Fruit fly (Drosophila melanogaster) whole organism, embryonic: ENCODE results near the gene Ets98B.

Experiments used
- Atf6 ChIP-seq: fragments of 200-800 bp; sonication (Bioruptor generic); IDR thresholded peaks from 2 replicates; pipeline ENCODE4 v1.3.6; 2022; ENCODE audit warnings: missing biosample characterization, missing genetic modification characterization
- CG1024 ChIP-seq: fragments of 200-800 bp; sonication (Bioruptor generic); IDR thresholded peaks from 2 replicates; pipeline ENCODE4 v1.3.6; 2022; ENCODE audit warnings: missing biosample characterization, missing genetic modification characterization
- CG13123 ChIP-seq: fragments of 200-800 bp; sonication (Bioruptor generic); optimal IDR thresholded peaks from 2 replicates; lab custom pipeline; 2016; ENCODE audit warnings: missing biosample characterization, missing genetic modification characterization
- CG13287 ChIP-seq: fragments of 200-800 bp; sonication (Bioruptor generic); IDR thresholded peaks from 2 replicates; pipeline ENCODE4 v1.3.6; 2022; ENCODE audit warnings: missing biosample characterization, missing genetic modification characterization; ENCODE audit not compliant: partially characterized antibody
- CG17612 ChIP-seq: fragments of 200-800 bp; sonication (Bioruptor generic); IDR thresholded peaks from 2 replicates; pipeline ENCODE4 v1.3.6; 2022; ENCODE audit warnings: missing biosample characterization, missing genetic modification characterization
- CG18764 ChIP-seq: fragments of 200-800 bp; sonication (Bioruptor generic); optimal IDR thresholded peaks from 3 replicates; lab custom pipeline; 2016; ENCODE audit warnings: missing biosample characterization, missing genetic modification characterization
- CG3065 ChIP-seq: fragments of 200-800 bp; sonication (Bioruptor generic); optimal IDR thresholded peaks from 2 replicates; lab custom pipeline; 2016; ENCODE audit warnings: missing biosample characterization, missing genetic modification characterization
- CG3847 ChIP-seq: fragments of 200-800 bp; sonication (Bioruptor generic); IDR thresholded peaks from 2 replicates; pipeline ENCODE4 v1.3.6; 2022; ENCODE audit warnings: missing biosample characterization, missing genetic modification characterization
- CG42726 ChIP-seq: fragments of 200-800 bp; sonication (Bioruptor generic); IDR thresholded peaks from 2 replicates; pipeline ENCODE4 v1.3.6; 2022; ENCODE audit warnings: missing biosample characterization, missing genetic modification characterization; ENCODE audit not compliant: partially characterized antibody
- CG4617 ChIP-seq: fragments of 200-800 bp; sonication (Bioruptor generic); optimal IDR thresholded peaks from 3 replicates; lab custom pipeline; 2016; ENCODE audit warnings: missing biosample characterization, missing genetic modification characterization, borderline replicate concordance
- CG6254 ChIP-seq: fragments of 200-800 bp; sonication (Bioruptor generic); optimal IDR thresholded peaks from 3 replicates; lab custom pipeline; 2017; ENCODE audit warnings: mild to moderate bottlenecking, missing biosample characterization, missing genetic modification reagents, missing genetic modification characterization
- CG6765 ChIP-seq: fragments of 200-800 bp; sonication (Bioruptor generic); optimal IDR thresholded peaks from 3 replicates; lab custom pipeline; 2017; ENCODE audit warnings: missing biosample characterization, mild to moderate bottlenecking, missing genetic modification characterization
- CG7357 ChIP-seq: fragments of 200-800 bp; sonication (Bioruptor generic); IDR thresholded peaks from 3 replicates; pipeline ENCODE4 v1.3.6; 2022; ENCODE audit warnings: missing biosample characterization, missing genetic modification characterization
- CG8089 ChIP-seq: fragments of 200-800 bp; sonication (Bioruptor generic); optimal IDR thresholded peaks from 3 replicates; lab custom pipeline; 2016; ENCODE audit warnings: missing biosample characterization, missing genetic modification characterization
- CG9817 ChIP-seq: fragments of 200-800 bp; sonication (Bioruptor generic); optimal IDR thresholded peaks from 2 replicates; lab custom pipeline; 2018; ENCODE audit warnings: missing biosample characterization, mild to moderate bottlenecking, missing genetic modification characterization, moderate library complexity
- CTCF ChIP-seq: fragments of 200-800 bp; sonication (Bioruptor generic); optimal IDR thresholded peaks from 2 replicates; lab custom pipeline; 2017; ENCODE audit warnings: missing biosample characterization, mild to moderate bottlenecking, missing genetic modification characterization, moderate library complexity
- D19B ChIP-seq: fragments of 200-800 bp; sonication (Bioruptor generic); optimal IDR thresholded peaks from 2 replicates; lab custom pipeline; 2017; ENCODE audit warnings: missing biosample characterization, mild to moderate bottlenecking, missing genetic modification characterization
- Ets97D ChIP-seq: fragments of 200-800 bp; sonication (Bioruptor generic); optimal IDR thresholded peaks from 3 replicates; lab custom pipeline; 2016; ENCODE audit warnings: missing biosample characterization, missing genetic modification characterization
- Fer1 ChIP-seq: fragments of 200-800 bp; sonication (Bioruptor generic); optimal IDR thresholded peaks from 2 replicates; lab custom pipeline; 2017; ENCODE audit warnings: missing biosample characterization, mild to moderate bottlenecking, missing genetic modification characterization
- MTF-1 ChIP-seq: fragments of 200-800 bp; sonication (Bioruptor generic); optimal IDR thresholded peaks from 2 replicates; lab custom pipeline; 2018; ENCODE audit warnings: missing biosample characterization, mild to moderate bottlenecking, missing genetic modification characterization, borderline replicate concordance
- Neu2 ChIP-seq: fragments of 200-800 bp; sonication (Bioruptor generic); optimal IDR thresholded peaks from 3 replicates; lab custom pipeline; 2016; ENCODE audit warnings: missing biosample characterization, missing genetic modification characterization, borderline replicate concordance
- Opbp ChIP-seq: fragments of 200-800 bp; sonication (Bioruptor generic); IDR thresholded peaks from 3 replicates; pipeline ENCODE4 v1.3.6; 2022; ENCODE audit warnings: missing biosample characterization, missing genetic modification characterization; ENCODE audit not compliant: partially characterized antibody
- Ravus ChIP-seq: fragments of 200-800 bp; sonication (Bioruptor generic); IDR thresholded peaks from 2 replicates; pipeline ENCODE4 v1.3.6; 2022; ENCODE audit warnings: missing biosample characterization, missing genetic modification characterization
- Scr ChIP-seq: fragments of 200-800 bp; sonication (Bioruptor generic); IDR thresholded peaks from 2 replicates; pipeline ENCODE4 v1.3.6; 2022; ENCODE audit warnings: missing biosample characterization, missing genetic modification characterization; ENCODE audit not compliant: partially characterized antibody
- Side ChIP-seq: fragments of 200-800 bp; sonication (Bioruptor generic); optimal IDR thresholded peaks from 2 replicates; lab custom pipeline; 2016; ENCODE audit warnings: missing biosample characterization, missing genetic modification characterization
- Six4 ChIP-seq: fragments of 200-800 bp; sonication (Bioruptor generic); optimal IDR thresholded peaks from 2 replicates; lab custom pipeline; 2016; ENCODE audit warnings: missing biosample characterization, missing genetic modification characterization
- Usf ChIP-seq: fragments of 200-800 bp; sonication (Bioruptor generic); optimal IDR thresholded peaks from 2 replicates; lab custom pipeline; 2017; ENCODE audit warnings: missing genotype, missing biosample characterization, missing genetic modification characterization
- ab ChIP-seq: fragments of 200-800 bp; sonication (Bioruptor generic); optimal IDR thresholded peaks from 2 replicates; lab custom pipeline; 2016; ENCODE audit warnings: missing biosample characterization, missing genetic modification characterization
- amos ChIP-seq: fragments of 200-800 bp; sonication (Bioruptor generic); IDR thresholded peaks from 2 replicates; pipeline ENCODE4 v1.3.6; 2022; ENCODE audit warnings: missing biosample characterization, missing genetic modification characterization; ENCODE audit not compliant: partially characterized antibody
- aop ChIP-seq: fragments of 200-800 bp; sonication (Bioruptor generic); IDR thresholded peaks from 2 replicates; pipeline ENCODE4 v1.3.6; 2022; ENCODE audit warnings: missing biosample characterization, missing genetic modification characterization
- bab2 ChIP-seq: fragments of 200-800 bp; sonication (Bioruptor generic); optimal IDR thresholded peaks from 2 replicates; lab custom pipeline; 2016; ENCODE audit warnings: missing biosample characterization, missing genetic modification characterization
- br ChIP-seq: fragments of >200 bp; optimal IDR thresholded peaks from 2 replicates; lab custom pipeline; 2017
- btn ChIP-seq: fragments of 200-800 bp; sonication (Bioruptor generic); optimal IDR thresholded peaks from 2 replicates; lab custom pipeline; 2016; ENCODE audit warnings: missing biosample characterization, missing genetic modification characterization
- cato ChIP-seq: fragments of 200-800 bp; sonication (Bioruptor generic); optimal IDR thresholded peaks from 2 replicates; lab custom pipeline; 2016; ENCODE audit warnings: missing biosample characterization, missing genetic modification characterization, borderline replicate concordance
- ftz-f1 ChIP-seq: fragments of 200-800 bp; sonication (Bioruptor generic); optimal IDR thresholded peaks from 2 replicates; lab custom pipeline; 2016; ENCODE audit warnings: missing biosample characterization, missing genetic modification characterization
- gt ChIP-seq: fragments of 200-800 bp; sonication (Bioruptor generic); IDR thresholded peaks from 2 replicates; pipeline ENCODE4 v1.3.6; 2022; ENCODE audit warnings: missing biosample characterization, missing genetic modification characterization
- h ChIP-seq: fragments of >200 bp; optimal IDR thresholded peaks from 2 replicates; lab custom pipeline; 2017
- insv ChIP-seq, 2 experiments: fragments of 200-800 bp; sonication (Bioruptor generic); optimal IDR thresholded peaks; 3 replicates each; lab custom pipeline; 2016 to 2018; ENCODE audit warnings: missing biosample characterization in 2 of 2, missing genetic modification characterization in 2 of 2
- kay ChIP-seq: fragments of 200-800 bp; sonication (Bioruptor generic); optimal IDR thresholded peaks from 2 replicates; lab custom pipeline; 2016; ENCODE audit warnings: missing biosample characterization, missing genetic modification characterization
- mam ChIP-seq: fragments of 200-800 bp; sonication (Bioruptor generic); optimal IDR thresholded peaks from 3 replicates; lab custom pipeline; 2016; ENCODE audit warnings: missing biosample characterization, missing genetic modification characterization
- oc ChIP-seq: fragments of 200-800 bp; sonication (Bioruptor generic); optimal IDR thresholded peaks from 2 replicates; lab custom pipeline; 2018; ENCODE audit warnings: missing biosample characterization, mild to moderate bottlenecking, missing genetic modification characterization, moderate library complexity
- phol ChIP-seq: fragments of 200-800 bp; sonication (Bioruptor generic); optimal IDR thresholded peaks from 3 replicates; lab custom pipeline; 2018; ENCODE audit warnings: missing biosample characterization, mild to moderate bottlenecking, missing genetic modification characterization, moderate library complexity
- repo ChIP-seq: fragments of 200-800 bp; sonication (Bioruptor generic); optimal IDR thresholded peaks from 2 replicates; lab custom pipeline; 2016; ENCODE audit warnings: missing biosample characterization, missing genetic modification characterization
- seq ChIP-seq: fragments of 200-800 bp; sonication (Bioruptor generic); IDR thresholded peaks from 2 replicates; pipeline ENCODE4 v1.3.6; 2022; ENCODE audit warnings: missing biosample characterization, missing genetic modification characterization
- so ChIP-seq: fragments of 200-800 bp; sonication (Bioruptor generic); IDR thresholded peaks from 3 replicates; pipeline ENCODE4 v1.3.6; 2022; ENCODE audit warnings: missing biosample characterization, missing genetic modification characterization
- stwl ChIP-seq: fragments of 200-800 bp; sonication (Bioruptor generic); optimal IDR thresholded peaks from 3 replicates; lab custom pipeline; 2018; ENCODE audit warnings: missing biosample characterization, mild to moderate bottlenecking, missing genetic modification characterization, moderate library complexity
- tin ChIP-seq: fragments of 200-800 bp; sonication (Bioruptor generic); optimal IDR thresholded peaks from 3 replicates; lab custom pipeline; 2016; ENCODE audit warnings: missing biosample characterization, missing genetic modification characterization
- zfh1 ChIP-seq: fragments of 200-800 bp; sonication (Bioruptor generic); IDR thresholded peaks from 3 replicates; pipeline ENCODE4 v1.3.6; 2022; ENCODE audit warnings: missing biosample characterization, missing genetic modification characterization

Gene Ets98B

DNA sequence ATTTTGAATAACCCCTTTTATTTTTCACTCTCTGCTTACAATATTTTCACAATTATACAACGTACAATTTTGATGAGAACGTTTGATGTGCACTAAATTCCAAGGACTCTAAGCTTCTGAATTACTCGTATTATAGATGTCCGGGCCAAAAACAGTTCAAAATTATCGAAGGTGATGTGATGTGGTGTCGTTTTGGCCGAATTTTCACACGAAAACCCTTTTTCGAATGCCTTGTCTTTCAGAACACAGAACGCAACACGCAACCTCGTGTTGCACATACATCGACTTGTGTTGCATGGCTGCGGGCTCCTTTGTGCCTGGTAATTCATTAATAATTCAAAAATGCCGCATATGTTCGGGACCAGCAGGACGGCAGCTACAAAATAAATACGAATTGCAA is 48.3 kb upstream of the Ets98B start, which contains the start of gene CG31055 (continued):
- no peak for TF ChIP-seq stwl
- no peak for TF ChIP-seq Fer1 (GFP tag; lab: Kevin White, UChicago)

dm6 chr3R:27692645-27693307 is 43.6 kb upstream of the Ets98B start:
- no peak for TF ChIP-seq insv (GFP tag; optimal IDR thresholded peaks at IDR 0.05; lab: Kevin White, UChicago)
- TF ChIP-seq Ravus (GFP tag; lab: Robert Waterston, UW), result no peak
- no peak for TF ChIP-seq ab (GFP tag; lab: Kevin White, UChicago)
- no peak for TF ChIP-seq CG6254 (GFP tag; lab: Kevin White, UChicago)
- TF ChIP-seq Scr, result no peak
- no peak for TF ChIP-seq seq
- no peak for TF ChIP-seq ftz-f1 (GFP tag; lab: Kevin White, UChicago)
- TF ChIP-seq CG1024, result no peak
- TF ChIP-seq zfh1 (GFP tag; lab: Robert Waterston, UW), result no peak
- TF ChIP-seq so (GFP tag; lab: Robert Waterston, UW), result no peak
- TF ChIP-seq br (lab: Kevin White, UChicago), result no peak
- no peak for TF ChIP-seq CG3065 (GFP tag; lab: Kevin White, UChicago)
- TF ChIP-seq Atf6, result no peak

dm6 chr3R:27694018-27694417 is 42.3 kb upstream of the Ets98B start, which contains the start of gene CG43319:
Gene CG43319, plus strand, starts transcription at chr3R:27694318.
- TF ChIP-seq h (no peak), oc (tag; lab: Kevin White, UChicago) (no peak), CG3847 (GFP tag; lab: Robert Waterston, UW) (no peak), CG18764 (GFP tag; lab: Kevin White, UChicago) (no peak), Neu2 (GFP tag; lab: Kevin White, UChicago) (no peak), CG4617 (GFP tag; lab: Kevin White, UChicago) (no peak), cato (GFP tag; lab: Kevin White, UChicago) (no peak), gt (GFP tag; lab: Robert Waterston, UW) (no peak), Side (GFP tag; lab: Kevin White, UChicago) (no peak), CG7357 (GFP tag; lab: Robert Waterston, UW) (no peak), btn (GFP tag; lab: Kevin White, UChicago) (no peak), CG6765 (GFP tag; lab: Kevin White, UChicago) (no peak), CG9817 (no peak), CG13123 (GFP tag; lab: Kevin White, UChicago) (no peak), kay (GFP tag; lab: Kevin White, UChicago) (no peak), aop (GFP tag; lab: Robert Waterston, UW) (no peak), amos (GFP tag; lab: Robert Waterston, UW) (no peak), MTF-1 (GFP tag; lab: Kevin White, UChicago) (no peak), mam (GFP tag; lab: Kevin White, UChicago) (no peak)
- TF ChIP-seq, all 482 proteins: peak for 0

DNA sequence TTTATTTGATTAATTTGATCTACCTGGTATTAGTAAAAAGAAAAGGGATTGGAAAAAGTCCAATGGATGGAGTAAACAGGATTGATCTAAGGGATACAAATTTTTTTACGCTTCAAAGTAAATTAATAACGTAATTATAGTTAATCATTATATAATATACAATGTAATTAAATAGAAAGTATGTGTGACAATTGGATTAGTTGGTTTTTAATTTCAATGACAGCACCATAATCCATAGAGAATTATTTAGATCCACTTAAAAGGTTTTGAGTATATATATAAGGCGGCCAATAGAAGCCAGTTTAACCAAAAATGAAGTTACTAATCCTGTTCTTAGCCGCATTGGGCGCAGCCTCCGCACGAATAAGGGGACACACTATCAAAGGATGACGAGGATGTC is 41.8 kb upstream of the Ets98B start, which contains the start of gene Acp98AB:
TSS of gene Acp98AB (plus strand) at position 301 of the 400 bp plus-strand sequence.
- no peak for TF ChIP-seq CG17612
- TF ChIP-seq D19B, result no peak
- TF ChIP-seq CG42726 (GFP tag; lab: Robert Waterston, UW), result no peak
- no peak for TF ChIP-seq CG13287 (GFP tag; lab: Robert Waterston, UW)
- no peak for TF ChIP-seq phol (tag; lab: Kevin White, UChicago)
- no peak for TF ChIP-seq repo (GFP tag; lab: Kevin White, UChicago)
- no peak for TF ChIP-seq Six4 (GFP tag; lab: Kevin White, UChicago)
- TF ChIP-seq Opbp (GFP tag; lab: Robert Waterston, UW), result no peak
- no peak for TF ChIP-seq CG8089 (GFP tag; lab: Kevin White, UChicago)
- no peak for TF ChIP-seq CTCF
- TF ChIP-seq Usf, result no peak
- no peak for TF ChIP-seq Ets97D (GFP tag; lab: Kevin White, UChicago)
- no peak for TF ChIP-seq tin
- no peak for TF ChIP-seq bab2 (GFP tag; lab: Kevin White, UChicago)
